Worm (Caenorhabditis elegans) whole organism, L4/young adult: Measurements from ENCODE around the gene twk-25.

Experiments used
- dao-5 ChIP-seq: sonication (generic microtip); optimal IDR thresholded peaks from 2 replicates; lab custom pipeline; 2016; ENCODE audit warnings: missing genotype, missing genetic modification characterization, moderate library complexity, missing compliant biosample characterization
- him-1 ChIP-seq: sonication (generic microtip); optimal IDR thresholded peaks from 2 replicates; lab custom pipeline; 2016; ENCODE audit warnings: missing genotype, missing genetic modification reagents, missing genetic modification characterization, missing compliant biosample characterization

DNA sequence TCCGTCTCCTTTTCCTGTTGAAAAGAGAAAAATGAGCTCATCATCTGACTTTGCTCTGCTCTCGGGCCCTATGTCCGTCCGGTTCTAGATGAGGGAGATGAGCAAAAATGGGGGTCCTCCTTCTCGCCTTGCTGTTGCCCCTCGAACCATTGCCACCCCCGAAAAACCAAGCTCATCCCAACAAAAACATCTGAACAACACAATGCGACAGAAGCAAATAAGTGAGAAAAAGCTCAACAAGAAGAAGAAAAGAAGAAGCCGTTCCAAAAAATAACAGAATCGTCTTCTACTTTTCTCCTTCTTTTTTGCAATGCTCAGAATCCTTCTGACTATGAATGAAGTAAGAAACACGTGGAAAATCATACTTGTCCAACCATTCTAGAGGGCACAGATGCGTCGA, 48.7 kb upstream of the twk-25 start:
- TF ChIP-seq dao-5 (tag; lab: Kevin White, UChicago) (no peak), him-1 (no peak)
